Worm (Caenorhabditis elegans) whole organism, L3 larva: Measurements from ENCODE around the gene C36E8.6.

Source experiments
- R02D3.7 ChIP-seq: fragments of 150-350 bp; optimal IDR thresholded peaks from 2 replicates; lab custom pipeline; 2014; ENCODE audit warnings: missing biosample characterization, missing genetic modification characterization
- ama-1 ChIP-seq: fragments of 150-350 bp; optimal IDR thresholded peaks from 2 replicates; lab custom pipeline; 2018
- ceh-28 ChIP-seq: fragments of 150-350 bp; optimal IDR thresholded peaks from 2 replicates; lab custom pipeline; 2014; ENCODE audit warnings: missing biosample characterization, missing genetic modification reagents, missing genetic modification characterization
- ceh-82 ChIP-seq: fragments of 150-350 bp; optimal IDR thresholded peaks from 2 replicates; lab custom pipeline; 2014; ENCODE audit warnings: missing biosample characterization, missing genetic modification characterization
- ceh-9 ChIP-seq: sonication (generic microtip); optimal IDR thresholded peaks from 2 replicates; lab custom pipeline; 2018; ENCODE audit warnings: missing biosample characterization, missing genetic modification characterization
- daf-12 ChIP-seq: fragments of 150-350 bp; optimal IDR thresholded peaks from 2 replicates; lab custom pipeline; 2014; ENCODE audit warnings: missing biosample characterization, missing genetic modification reagents, missing genetic modification characterization
- egl-5 ChIP-seq: fragments of 150-350 bp; optimal IDR thresholded peaks from 2 replicates; lab custom pipeline; 2017; ENCODE audit warnings: missing biosample characterization, missing genetic modification reagents, missing genetic modification characterization, inconsistent platforms
- elt-2 ChIP-seq: sonication (generic microtip); optimal IDR thresholded peaks from 2 replicates; lab custom pipeline; 2016; ENCODE audit warnings: missing genetic modification reagents, mild to moderate bottlenecking, missing genetic modification characterization, missing compliant biosample characterization
- elt-3 ChIP-seq, 3 experiments: fragments of 150-350 bp in 1 of 3; sonication (generic microtip) in 2 of 3; optimal IDR thresholded peaks; 2 replicates in 2 of 3; 4 replicates in 1 of 3; lab custom pipeline; 2014 to 2017; ENCODE audit warnings: missing biosample characterization in 3 of 3, missing genetic modification characterization in 3 of 3
- eor-1 ChIP-seq, 2 experiments: fragments of 150-350 bp; optimal IDR thresholded peaks; 2 replicates each; lab custom pipeline; 2014 to 2018; ENCODE audit warnings: missing biosample characterization in 2 of 2, missing genetic modification characterization in 2 of 2
- fkh-10 ChIP-seq: sonication (generic microtip); optimal IDR thresholded peaks from 2 replicates; lab custom pipeline; 2017; ENCODE audit warnings: missing biosample characterization, missing genetic modification reagents, missing genetic modification characterization
- fkh-2 ChIP-seq: fragments of 150-350 bp; optimal IDR thresholded peaks from 2 replicates; lab custom pipeline; 2014; ENCODE audit warnings: missing biosample characterization, missing genetic modification reagents, missing genetic modification characterization
- fos-1 ChIP-seq: fragments of 150-350 bp; optimal IDR thresholded peaks from 2 replicates; lab custom pipeline; 2014; ENCODE audit warnings: missing biosample characterization, missing genetic modification characterization
- hmg-11 ChIP-seq: sonication (generic microtip); optimal IDR thresholded peaks from 2 replicates; lab custom pipeline; 2016; ENCODE audit warnings: missing genetic modification characterization, missing compliant biosample characterization
- jun-1 ChIP-seq: fragments of 150-350 bp; optimal IDR thresholded peaks from 2 replicates; lab custom pipeline; 2014; ENCODE audit warnings: missing biosample characterization, missing genetic modification reagents, missing genetic modification characterization
- lin-39 ChIP-seq: fragments of 150-350 bp; optimal IDR thresholded peaks from 2 replicates; lab custom pipeline; 2018; ENCODE audit warnings: missing biosample characterization, missing genetic modification reagents, missing genetic modification characterization
- lsy-12 ChIP-seq: sonication (generic microtip); optimal IDR thresholded peaks from 2 replicates; lab custom pipeline; 2016; ENCODE audit warnings: mild to moderate bottlenecking, missing genetic modification characterization, missing compliant biosample characterization
- mdl-1 ChIP-seq: fragments of 150-350 bp; optimal IDR thresholded peaks from 2 replicates; lab custom pipeline; 2014; ENCODE audit warnings: missing biosample characterization, missing genetic modification characterization
- nfya-1 ChIP-seq: sonication (generic microtip); optimal IDR thresholded peaks from 2 replicates; lab custom pipeline; 2017; ENCODE audit warnings: missing genetic modification characterization, mild to moderate bottlenecking, missing compliant biosample characterization, antibody characterized with exemption, moderate library complexity; ENCODE audit not compliant: insufficient read depth
- nhr-11 ChIP-seq: fragments of 150-350 bp; optimal IDR thresholded peaks from 2 replicates; lab custom pipeline; 2014; ENCODE audit warnings: missing biosample characterization, missing genetic modification characterization
- nhr-12 ChIP-seq: fragments of 150-350 bp; optimal IDR thresholded peaks from 2 replicates; lab custom pipeline; 2014; ENCODE audit warnings: missing biosample characterization, missing genetic modification characterization
- nhr-23 ChIP-seq: fragments of 150-350 bp; optimal IDR thresholded peaks from 2 replicates; lab custom pipeline; 2014; ENCODE audit warnings: missing biosample characterization, missing genetic modification reagents, missing genetic modification characterization
- nhr-28 ChIP-seq: fragments of 150-350 bp; optimal IDR thresholded peaks from 2 replicates; lab custom pipeline; 2014; ENCODE audit warnings: missing biosample characterization, missing genetic modification characterization
- nhr-43 ChIP-seq: sonication (generic microtip); optimal IDR thresholded peaks from 2 replicates; lab custom pipeline; 2016; ENCODE audit warnings: mild to moderate bottlenecking, missing genetic modification characterization, missing compliant biosample characterization; ENCODE audit not compliant: poor library complexity, severe bottlenecking
- nhr-76 ChIP-seq: fragments of 150-350 bp; sonication (generic microtip); optimal IDR thresholded peaks from 5 replicates; lab custom pipeline; 2014; ENCODE audit warnings: missing biosample characterization, missing genetic modification characterization
- pha-4 ChIP-seq: fragments of 150-350 bp; optimal IDR thresholded peaks from 2 replicates; lab custom pipeline; 2014; ENCODE audit warnings: missing biosample characterization, missing genetic modification reagents, missing genetic modification characterization
- pqm-1 ChIP-seq: fragments of 150-350 bp; optimal IDR thresholded peaks from 2 replicates; lab custom pipeline; 2017; ENCODE audit warnings: missing biosample characterization, missing genetic modification characterization, inconsistent platforms
- sea-2 ChIP-seq: fragments of 150-350 bp; sonication (generic microtip); optimal IDR thresholded peaks from 4 replicates; lab custom pipeline; 2014; ENCODE audit warnings: missing biosample characterization, missing genetic modification reagents, missing genetic modification characterization
- skn-1 ChIP-seq: fragments of 150-350 bp; optimal IDR thresholded peaks from 2 replicates; lab custom pipeline; 2014; ENCODE audit warnings: missing biosample characterization, missing genetic modification characterization
- snpc-4 ChIP-seq: fragments of 150-350 bp; optimal IDR thresholded peaks from 2 replicates; lab custom pipeline; 2014; ENCODE audit warnings: missing biosample characterization, missing genetic modification characterization
- unc-39 ChIP-seq: sonication (generic microtip); optimal IDR thresholded peaks from 4 replicates; lab custom pipeline; 2017; ENCODE audit warnings: missing biosample characterization, missing genetic modification characterization
- unc-62 ChIP-seq: fragments of 150-350 bp; sonication (generic microtip); optimal IDR thresholded peaks from 4 replicates; lab custom pipeline; 2014; ENCODE audit warnings: missing biosample characterization, missing genetic modification reagents, missing genetic modification characterization
- zag-1 ChIP-seq: fragments of 150-350 bp; optimal IDR thresholded peaks from 2 replicates; lab custom pipeline; 2014; ENCODE audit warnings: missing biosample characterization, missing genetic modification characterization
- ztf-11 ChIP-seq: fragments of 150-350 bp; optimal IDR thresholded peaks from 2 replicates; lab custom pipeline; 2014; ENCODE audit warnings: missing biosample characterization, missing genetic modification characterization

C36E8.6 gene

ce11 chrIII:3979980-3980631, 7.8 kb upstream of the C36E8.6 start (continued):
- TF ChIP-seq ceh-82 (tag; lab: Kevin White, UChicago) (no peak), nhr-76 (no peak), lsy-12 (tag; lab: Kevin White, UChicago) (peak; percentile 38), elt-2 (peak; percentile 74)
- TF ChIP-seq, all 47 proteins: peak for 16

ce11 chrIII:3984049-3984484, 3.8 kb upstream of the C36E8.6 start:
- TF ChIP-seq snpc-4 (tag; lab: Kevin White, UChicago) (peak; percentile 14), daf-12 (tag; lab: Kevin White, UChicago) (no peak), zag-1 (tag; lab: Kevin White, UChicago) (no peak), hmg-11 (peak; percentile 36), lsy-12 (tag; lab: Kevin White, UChicago) (peak; percentile 10), lin-39 (tag; lab: Kevin White, UChicago) (peak; percentile 1), nfya-1 (tag; lab: Kevin White, UChicago) (peak; percentile 24), pha-4 (peak; percentile 88), elt-2 (no peak), egl-5 (tag; lab: Kevin White, UChicago) (peak; percentile 60)

ce11 chrIII:3986368-3986767, 1.5 kb upstream of the C36E8.6 start, which contains the start of gene Y1A5A.1:
TSS of gene Y1A5A.1 (minus strand) at chrIII:3986661.
- TF ChIP-seq nhr-12 (tag; lab: Kevin White, UChicago) (no peak), pha-4 (no peak), lsy-12 (tag; lab: Kevin White, UChicago) (no peak), lin-39 (tag; lab: Kevin White, UChicago) (no peak), unc-39 (no peak), fkh-2 (tag; lab: Kevin White, UChicago) (no peak), nfya-1 (tag; lab: Kevin White, UChicago) (no peak), nhr-28 (tag; lab: Kevin White, UChicago) (no peak), mdl-1 (no peak), egl-5 (tag; lab: Kevin White, UChicago) (no peak), daf-12 (tag; lab: Kevin White, UChicago) (no peak), snpc-4 (tag; lab: Kevin White, UChicago) (no peak), nhr-43 (no peak), nhr-76 (no peak), pqm-1 (tag; lab: Kevin White, UChicago) (no peak), fos-1 (tag; lab: Kevin White, UChicago) (no peak), elt-3 (tag; optimal IDR thresholded peaks at IDR 0.05; lab: Kevin White, UChicago) (no peak), unc-62 (GFP tag; lab: Kevin White, UChicago) (no peak), ceh-9 (no peak), nhr-11 (no peak)
- TF ChIP-seq, all 47 proteins: peak for 0

- TF ChIP-seq egl-5 (tag; lab: Kevin White, UChicago), result no peak
- TF ChIP-seq nfya-1 (tag; lab: Kevin White, UChicago), result peak; percentile 33
- TF ChIP-seq pha-4, result no peak
Observed at ce11 chrIII:3991362-3991761, 3.5 kb downstream of the C36E8.6 start.

- TF ChIP-seq fkh-10 (GFP tag; lab: Kevin White, UChicago) (no peak), jun-1 (tag; lab: Kevin White, UChicago) (no peak), ama-1 (lab: Kevin White, UChicago) (no peak), pha-4 (no peak), elt-3 (tag; optimal IDR thresholded peaks at IDR 0.05; lab: Kevin White, UChicago) (no peak), nhr-23 (tag; lab: Kevin White, UChicago) (no peak), egl-5 (tag; lab: Kevin White, UChicago) (no peak), nfya-1 (tag; lab: Kevin White, UChicago) (no peak), ceh-28 (no peak), eor-1 (tag; optimal IDR thresholded peaks at IDR 0.05; lab: Kevin White, UChicago) (no peak), ztf-11 (tag; lab: Kevin White, UChicago) (no peak), fos-1 (tag; lab: Kevin White, UChicago) (no peak), hmg-11 (no peak), lsy-12 (tag; lab: Kevin White, UChicago) (no peak), pqm-1 (tag; lab: Kevin White, UChicago) (no peak), R02D3.7 (tag; lab: Kevin White, UChicago) (no peak), nhr-28 (tag; lab: Kevin White, UChicago) (no peak), skn-1 (tag; lab: Kevin White, UChicago) (no peak), elt-2 (no peak), sea-2 (no peak)
Observed at ce11 chrIII:3992089-3992488, 4.2 kb downstream of the C36E8.6 start, which contains the start of gene glb-11. TSS of gene glb-11 (minus strand) at chrIII:3992189.
